Worm (Caenorhabditis elegans): ENCODE data around the gene kin-33.

Gene kin-33

DNA sequence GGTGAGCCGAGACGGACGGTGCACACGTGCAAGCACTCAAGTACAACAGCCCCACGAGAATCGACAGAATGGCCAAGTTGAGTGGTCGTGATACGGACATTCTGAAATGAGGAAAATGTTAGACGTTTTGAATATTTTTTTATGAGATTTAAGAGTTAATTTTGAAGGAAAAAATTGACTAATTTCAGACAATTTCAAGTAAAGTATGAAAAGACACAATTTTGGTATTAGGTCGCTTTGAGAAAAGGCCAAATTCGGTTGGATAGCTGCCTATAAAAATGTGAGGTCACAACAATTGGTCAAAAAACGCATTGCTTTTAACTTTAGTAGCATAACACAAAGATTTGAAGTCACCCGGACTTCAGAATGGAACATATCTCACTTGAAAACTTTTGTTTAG lies 38.4 kb upstream of the kin-33 start, which contains the start of gene nlp-70:
nlp-70 (minus strand) TSS at position 101 of the 400 bp plus-strand sequence.
- TF ChIP-seq F39B2.1 (GFP tag; IDR thresholded peaks at IDR 0.05) (no peak), F52B5.7 (tag; optimal IDR thresholded peaks at IDR 0.05) (no peak), zfh-2 (GFP tag; conservative IDR thresholded peaks at IDR 0.05) (no peak), die-1 (tag; optimal IDR thresholded peaks at IDR 0.05) (no peak), pha-4 (tag; optimal IDR thresholded peaks at IDR 0.05) (no peak), hmg-1.2 (GFP tag; IDR thresholded peaks at IDR 0.05) (no peak), ceh-58 (GFP tag; IDR thresholded peaks at IDR 0.05) (no peak), snpc-4 (GFP tag; optimal IDR thresholded peaks at IDR 0.05) (no peak), snpc-4 (tag; optimal IDR thresholded peaks at IDR 0.05) (no peak), snpc-1.3 (tag; optimal IDR thresholded peaks at IDR 0.05; ENCODE audit: insufficient read depth) (no peak), B0019.2 (GFP tag; conservative IDR thresholded peaks at IDR 0.05) (no peak), ztf-28 (GFP tag; IDR thresholded peaks at IDR 0.05) (no peak), tlf-1 (GFP tag; optimal IDR thresholded peaks at IDR 0.05) (no peak), ama-1 (optimal IDR thresholded peaks at IDR 0.05) (no peak), ama-1 (GFP tag; optimal IDR thresholded peaks at IDR 0.05) (no peak)

DNA sequence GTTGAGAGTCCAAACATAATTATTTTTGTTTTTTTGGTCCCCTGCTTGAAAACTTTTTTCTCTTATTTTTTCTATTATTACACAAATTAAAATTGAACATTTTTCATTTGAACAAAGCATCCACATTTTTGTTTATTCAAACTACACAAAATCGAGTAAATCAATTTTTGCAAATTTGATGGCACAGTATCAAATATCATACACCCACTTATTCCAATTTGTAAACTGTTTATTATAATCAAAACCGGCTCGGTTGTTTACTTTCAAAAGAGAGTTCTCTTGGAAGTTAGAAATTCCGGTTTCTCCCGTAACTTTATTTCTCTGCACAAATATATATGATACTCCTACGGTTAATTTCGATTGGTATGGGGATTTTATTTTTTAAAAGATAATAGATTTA lies 33.5 kb upstream of the kin-33 start, which contains the start of gene lgc-26:
lgc-26 (plus strand) TSS at position 301 of the 400 bp plus-strand sequence.
- TF ChIP-seq zfh-2 (GFP tag; conservative IDR thresholded peaks at IDR 0.05) (no peak), nhr-80 (tag; optimal IDR thresholded peaks at IDR 0.05) (no peak), madf-3 (GFP tag; IDR thresholded peaks at IDR 0.05) (no peak), Y56A3A.18 (GFP tag; IDR thresholded peaks at IDR 0.05) (no peak), K12H6.12 (tag; optimal IDR thresholded peaks at IDR 0.05) (no peak), lin-40 (tag; optimal IDR thresholded peaks at IDR 0.05) (no peak), egl-18 (GFP tag; IDR thresholded peaks at IDR 0.05) (no peak), ztf-25 (GFP tag; IDR thresholded peaks at IDR 0.05) (no peak), T07F8.4 (tag; optimal IDR thresholded peaks at IDR 0.05) (no peak), B0261.1 (tag; optimal IDR thresholded peaks at IDR 0.05) (no peak), ceh-79 (tag; optimal IDR thresholded peaks at IDR 0.05) (no peak), Y67H2A.10 (GFP tag; conservative IDR thresholded peaks at IDR 0.05) (no peak), ztf-26 (tag; optimal IDR thresholded peaks at IDR 0.05) (no peak), nhr-27 (tag; optimal IDR thresholded peaks at IDR 0.05) (no peak), ceh-40 (GFP tag; IDR thresholded peaks at IDR 0.05) (no peak)

DNA sequence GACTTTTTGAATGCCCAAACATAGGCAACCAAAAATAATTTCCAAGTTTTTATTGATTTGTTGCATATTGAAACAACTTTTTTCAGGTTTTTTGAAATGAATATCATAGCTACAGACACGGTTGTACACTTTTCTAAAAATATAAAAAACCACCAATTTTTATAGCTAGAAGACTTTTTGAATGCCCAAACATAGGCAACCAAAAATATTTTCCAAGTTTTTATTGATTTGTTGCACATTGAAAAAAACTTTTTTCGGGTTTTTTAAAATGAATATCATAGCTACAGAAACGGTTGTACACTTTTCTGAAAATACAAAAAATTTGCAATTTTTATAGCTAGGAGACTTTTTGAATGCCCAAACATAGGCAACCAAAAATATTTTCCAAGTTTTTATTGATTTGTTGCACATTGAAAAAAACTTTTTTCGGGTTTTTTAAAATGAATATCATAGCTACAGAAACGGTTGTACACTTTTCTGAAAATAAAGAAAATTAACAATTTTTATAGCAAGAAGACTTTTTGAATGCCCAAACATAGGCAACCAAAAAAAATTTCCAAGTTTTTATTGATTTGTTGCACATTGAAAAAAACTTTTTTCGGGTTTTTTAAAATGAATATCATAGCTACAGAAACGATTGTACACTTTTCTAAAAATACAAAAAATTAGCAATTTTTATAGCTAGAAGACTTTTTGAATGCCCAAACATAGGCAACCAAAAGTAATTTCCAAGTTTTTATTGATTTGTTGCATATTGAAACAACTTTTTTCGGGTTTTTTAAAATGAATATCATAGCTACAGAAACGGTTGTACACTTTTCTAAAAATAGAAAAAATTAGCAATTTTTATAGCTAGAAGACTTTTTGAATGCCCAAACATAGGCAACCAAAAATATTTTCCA lies 30.8 kb upstream of the kin-33 start:
- TF ChIP-seq mel-28 (tag; optimal IDR thresholded peaks at IDR 0.05; ENCODE audit: borderline replicate concordance) (peak; percentile 31), hlh-12 (tag; optimal IDR thresholded peaks at IDR 0.05) (peak; percentile 93), mxl-1 (tag; optimal IDR thresholded peaks at IDR 0.05) (peak; percentile 77), F23B12.7 (tag; optimal IDR thresholded peaks at IDR 0.05; ENCODE audit: insufficient read depth) (peak; percentile 23), rec-8 (tag; optimal IDR thresholded peaks at IDR 0.05) (peak in 1 of 2 experiments; percentile 74), lin-35 (GFP tag; optimal IDR thresholded peaks at IDR 0.05) (peak in 1 of 3 experiments; percentile 4)

Data from whole organism, young adult.